Worm (Caenorhabditis elegans) whole organism, late embryonic: ENCODE results near the gene K08D9.10.

Experiments used
- C08G9.2 ChIP-seq: sonication (generic microtip); optimal IDR thresholded peaks from 2 replicates; lab custom pipeline; 2016; ENCODE audit warnings: mild to moderate bottlenecking, missing genetic modification characterization, moderate library complexity, missing compliant biosample characterization
- F13H6.1 ChIP-seq: sonication (generic microtip); optimal IDR thresholded peaks from 2 replicates; lab custom pipeline; 2016; ENCODE audit warnings: missing genetic modification characterization, missing compliant biosample characterization
- T23F11.4 ChIP-seq: fragments of 200-800 bp; sonication (Bioruptor generic); optimal IDR thresholded peaks from 2 replicates; lab custom pipeline; 2018; ENCODE audit warnings: mild to moderate bottlenecking, missing genetic modification characterization, missing compliant biosample characterization
- ama-1 ChIP-seq: fragments of 150-350 bp; optimal IDR thresholded peaks from 2 replicates; lab custom pipeline; 2014
- ceh-14 ChIP-seq: sonication (generic microtip); optimal IDR thresholded peaks from 2 replicates; lab custom pipeline; 2016; ENCODE audit warnings: missing genotype, missing genetic modification characterization, missing compliant biosample characterization
- ceh-18 ChIP-seq: sonication (generic microtip); optimal IDR thresholded peaks from 2 replicates; lab custom pipeline; 2016; ENCODE audit warnings: missing genetic modification characterization, missing compliant biosample characterization
- ceh-19 ChIP-seq: fragments of 200-800 bp; sonication (Bioruptor generic); optimal IDR thresholded peaks from 2 replicates; lab custom pipeline; 2018; ENCODE audit warnings: mild to moderate bottlenecking, missing genetic modification characterization, missing compliant biosample characterization
- ceh-2 ChIP-seq: sonication (generic microtip); optimal IDR thresholded peaks from 2 replicates; lab custom pipeline; 2016; ENCODE audit warnings: missing genotype, missing genetic modification characterization, missing compliant biosample characterization
- ceh-22 ChIP-seq: sonication (generic microtip); optimal IDR thresholded peaks from 2 replicates; lab custom pipeline; 2017; ENCODE audit warnings: missing biosample characterization, missing genetic modification characterization
- ceh-24 ChIP-seq: sonication (generic microtip); optimal IDR thresholded peaks from 2 replicates; lab custom pipeline; 2016; ENCODE audit warnings: mild to moderate bottlenecking, missing genetic modification characterization, missing compliant biosample characterization
- ceh-30 ChIP-seq: fragments of 150-350 bp; optimal IDR thresholded peaks from 2 replicates; lab custom pipeline; 2014; ENCODE audit warnings: missing biosample characterization, missing genetic modification characterization
- ceh-45 ChIP-seq: fragments of 200-800 bp; sonication (Bioruptor generic); IDR thresholded peaks from 2 replicates; pipeline ENCODE4 v1.3.6; 2022; ENCODE audit warnings: missing genetic modification reagents, missing genetic modification characterization, missing compliant biosample characterization
- ceh-6 ChIP-seq: fragments of 200-800 bp; sonication (Bioruptor generic); optimal IDR thresholded peaks from 2 replicates; lab custom pipeline; 2018; ENCODE audit warnings: mild to moderate bottlenecking, missing genetic modification characterization, missing compliant biosample characterization
- ceh-9 ChIP-seq: sonication (generic microtip); optimal IDR thresholded peaks from 2 replicates; lab custom pipeline; 2016; ENCODE audit warnings: mild to moderate bottlenecking, missing genetic modification characterization, inconsistent platforms, missing compliant biosample characterization
- che-1 ChIP-seq: sonication (generic microtip); optimal IDR thresholded peaks from 2 replicates; lab custom pipeline; 2016; ENCODE audit warnings: mild to moderate bottlenecking, missing genetic modification characterization, missing compliant biosample characterization
- ets-4 ChIP-seq: sonication (generic microtip); optimal IDR thresholded peaks from 2 replicates; lab custom pipeline; 2016; ENCODE audit warnings: missing genetic modification characterization, missing compliant biosample characterization
- eyg-1 ChIP-seq: sonication (generic microtip); optimal IDR thresholded peaks from 2 replicates; lab custom pipeline; 2016; ENCODE audit warnings: missing genotype, missing genetic modification characterization, missing compliant biosample characterization
- fkh-6 ChIP-seq: sonication (generic microtip); optimal IDR thresholded peaks from 2 replicates; lab custom pipeline; 2016; ENCODE audit warnings: missing genetic modification characterization, missing compliant biosample characterization
- gmeb-2 ChIP-seq: sonication (generic microtip); optimal IDR thresholded peaks from 2 replicates; lab custom pipeline; 2016; ENCODE audit warnings: missing genetic modification characterization, inconsistent platforms, missing compliant biosample characterization
- hlh-6 ChIP-seq: sonication (generic microtip); optimal IDR thresholded peaks from 2 replicates; lab custom pipeline; 2016; ENCODE audit warnings: missing genotype, missing genetic modification characterization, missing compliant biosample characterization
- hlh-8 ChIP-seq: sonication (generic microtip); optimal IDR thresholded peaks from 2 replicates; lab custom pipeline; 2016; ENCODE audit warnings: missing genotype, missing genetic modification characterization, missing compliant biosample characterization
- lin-11 ChIP-seq: fragments of 200-800 bp; sonication (Bioruptor generic); optimal IDR thresholded peaks from 2 replicates; lab custom pipeline; 2018; ENCODE audit warnings: mild to moderate bottlenecking, missing genetic modification characterization, missing compliant biosample characterization
- nhr-11 ChIP-seq: fragments of 150-350 bp; optimal IDR thresholded peaks from 2 replicates; lab custom pipeline; 2014; ENCODE audit warnings: missing biosample characterization, missing genetic modification characterization
- npax-4 ChIP-seq: sonication (generic microtip); optimal IDR thresholded peaks from 2 replicates; lab custom pipeline; 2016; ENCODE audit warnings: missing genetic modification characterization, missing compliant biosample characterization
- pag-3 ChIP-seq: sonication (generic microtip); optimal IDR thresholded peaks from 2 replicates; lab custom pipeline; 2016; ENCODE audit warnings: missing compliant biosample characterization, missing genetic modification characterization, borderline replicate concordance
- pat-9 ChIP-seq: fragments of 200-800 bp; sonication (Bioruptor generic); optimal IDR thresholded peaks from 2 replicates; lab custom pipeline; 2018; ENCODE audit warnings: mild to moderate bottlenecking, missing genetic modification characterization, moderate library complexity, missing compliant biosample characterization
- pha-4 ChIP-seq: fragments of 150-350 bp; optimal IDR thresholded peaks from 2 replicates; lab custom pipeline; 2018; ENCODE audit warnings: missing biosample characterization, missing genetic modification reagents, missing genetic modification characterization
- pqm-1 ChIP-seq: sonication (generic microtip); optimal IDR thresholded peaks from 2 replicates; lab custom pipeline; 2016; ENCODE audit warnings: missing genetic modification characterization, missing compliant biosample characterization
- pros-1 ChIP-seq: fragments of 150-350 bp; optimal IDR thresholded peaks from 2 replicates; lab custom pipeline; 2014; ENCODE audit warnings: missing biosample characterization, missing genetic modification reagents, missing genetic modification characterization
- rnt-1 ChIP-seq: sonication (generic microtip); optimal IDR thresholded peaks from 2 replicates; lab custom pipeline; 2016; ENCODE audit warnings: missing genetic modification characterization, missing compliant biosample characterization
- sox-4 ChIP-seq: sonication (generic microtip); optimal IDR thresholded peaks from 2 replicates; lab custom pipeline; 2017; ENCODE audit warnings: mild to moderate bottlenecking, missing genetic modification characterization, inconsistent platforms, missing compliant biosample characterization
- syd-9 ChIP-seq: sonication (generic microtip); optimal IDR thresholded peaks from 2 replicates; lab custom pipeline; 2016; ENCODE audit warnings: mild to moderate bottlenecking, missing genetic modification characterization, moderate library complexity, missing compliant biosample characterization
- tbx-2 ChIP-seq: sonication (generic microtip); optimal IDR thresholded peaks from 2 replicates; lab custom pipeline; 2016; ENCODE audit warnings: missing genetic modification characterization, missing compliant biosample characterization
- tbx-7 ChIP-seq: sonication (generic microtip); optimal IDR thresholded peaks from 2 replicates; lab custom pipeline; 2016; ENCODE audit warnings: missing genotype, missing genetic modification characterization, missing compliant biosample characterization
- unc-3 ChIP-seq, 2 experiments: fragments of 200-800 bp in 1 of 2; sonication (Bioruptor generic) in 1 of 2; sonication (generic microtip) in 1 of 2; conservative IDR thresholded peaks in 1 of 2; optimal IDR thresholded peaks in 1 of 2; 2 replicates each; pipeline versions ENCODE4 v1.3.6 to Lab custom; 2016 to 2022; ENCODE audit warnings: missing compliant biosample characterization in 2 of 2, missing genetic modification characterization in 2 of 2, missing genetic modification reagents in 1 of 2
- unc-55 ChIP-seq: sonication (generic microtip); optimal IDR thresholded peaks from 2 replicates; lab custom pipeline; 2017; ENCODE audit warnings: missing biosample characterization, missing genetic modification reagents, missing genetic modification characterization
- unc-86 ChIP-seq: sonication (generic microtip); optimal IDR thresholded peaks from 2 replicates; lab custom pipeline; 2016; ENCODE audit warnings: missing genetic modification characterization, missing compliant biosample characterization
- ztf-16 ChIP-seq: sonication (generic microtip); optimal IDR thresholded peaks from 2 replicates; lab custom pipeline; 2017; ENCODE audit warnings: missing genetic modification characterization, missing compliant biosample characterization

K08D9.10 gene

ce11 chrV:3236610-3237009 is 5.9 kb downstream of the K08D9.10 start, which contains the start of the genes K08D9.9 and str-16:
TSS of gene K08D9.9 (minus strand) at chrV:3236710.
TSS of gene str-16 (plus strand) at chrV:3236875.
- no peak for TF ChIP-seq ceh-19 (GFP tag; lab: Kevin White, UChicago)

- TF ChIP-seq che-1 (tag; lab: Kevin White, UChicago), result no peak
- no peak for TF ChIP-seq F13H6.1 (tag; lab: Kevin White, UChicago)
- no peak for TF ChIP-seq T23F11.4 (GFP tag; lab: Kevin White, UChicago)
- no peak for TF ChIP-seq npax-4 (tag; lab: Kevin White, UChicago)
- TF ChIP-seq rnt-1, result no peak
- no peak for TF ChIP-seq hlh-8 (tag; lab: Kevin White, UChicago)
- TF ChIP-seq ceh-45 (GFP tag; lab: Robert Waterston, UW), result no peak
- TF ChIP-seq ceh-6 (GFP tag; lab: Kevin White, UChicago), result no peak
- no peak for TF ChIP-seq pqm-1 (tag; lab: Kevin White, UChicago)
- TF ChIP-seq pat-9 (tag; lab: Kevin White, UChicago), result no peak
- TF ChIP-seq ztf-16 (tag; lab: Kevin White, UChicago), result no peak
- no peak for TF ChIP-seq C08G9.2
- no peak for TF ChIP-seq ama-1 (lab: Kevin White, UChicago)
- TF ChIP-seq ceh-30 (tag; lab: Kevin White, UChicago), result no peak
Measured at ce11 chrV:3241175-3241574, 10.5 kb downstream of the K08D9.10 start, which contains the start of gene srj-11. TSS of gene srj-11 (plus strand) at chrV:3241424.

- no peak for TF ChIP-seq ceh-24 (tag; lab: Kevin White, UChicago)
- TF ChIP-seq pqm-1 (tag; lab: Kevin White, UChicago), result no peak
- no peak for TF ChIP-seq tbx-7 (tag; lab: Kevin White, UChicago)
- no peak for TF ChIP-seq unc-3 (GFP tag; conservative IDR thresholded peaks at IDR 0.05; lab: Robert Waterston, UW)
- no peak for TF ChIP-seq unc-3 (tag; optimal IDR thresholded peaks at IDR 0.05; lab: Kevin White, UChicago)
- TF ChIP-seq tbx-2, result no peak
- no peak for TF ChIP-seq eyg-1
- no peak for TF ChIP-seq pha-4 (tag; lab: Kevin White, UChicago)
- no peak for TF ChIP-seq gmeb-2
- no peak for TF ChIP-seq F13H6.1 (tag; lab: Kevin White, UChicago)
- TF ChIP-seq sox-4, result no peak
Measured at ce11 chrV:3242984-3243383, 12.3 kb downstream of the K08D9.10 start, which contains the start of gene gst-23. TSS of gene gst-23 (plus strand) at chrV:3243284.

- no peak for TF ChIP-seq lin-11 (tag; lab: Kevin White, UChicago)
- TF ChIP-seq ceh-9 (tag; lab: Kevin White, UChicago), result no peak
- no peak for TF ChIP-seq che-1 (tag; lab: Kevin White, UChicago)
- TF ChIP-seq tbx-2, result no peak
- TF ChIP-seq ceh-2 (tag; lab: Kevin White, UChicago), result no peak
- no peak for TF ChIP-seq nhr-11 (tag; lab: Kevin White, UChicago)
- no peak for TF ChIP-seq syd-9 (tag; lab: Kevin White, UChicago)
- TF ChIP-seq pag-3 (tag; lab: Kevin White, UChicago), result no peak
- no peak for TF ChIP-seq ceh-24 (tag; lab: Kevin White, UChicago)
- TF ChIP-seq F13H6.1 (tag; lab: Kevin White, UChicago), result no peak
Measured at ce11 chrV:3244703-3245102, 14.0 kb downstream of the K08D9.10 start, which contains the start of gene srj-7. TSS of gene srj-7 (plus strand) at chrV:3245003.

- no peak for TF ChIP-seq unc-55 (GFP tag; lab: Kevin White, UChicago)
- TF ChIP-seq ceh-19 (GFP tag; lab: Kevin White, UChicago), result no peak
- TF ChIP-seq che-1 (tag; lab: Kevin White, UChicago), result no peak
- TF ChIP-seq nhr-11 (tag; lab: Kevin White, UChicago), result no peak
- TF ChIP-seq pros-1 (tag; lab: Kevin White, UChicago), result no peak
- TF ChIP-seq ets-4 (tag; lab: Kevin White, UChicago), result no peak
- no peak for TF ChIP-seq ceh-22 (tag; lab: Kevin White, UChicago)
- TF ChIP-seq unc-86, result no peak
- TF ChIP-seq F13H6.1 (tag; lab: Kevin White, UChicago), result no peak
- TF ChIP-seq fkh-6 (tag; lab: Kevin White, UChicago), result no peak
- no peak for TF ChIP-seq hlh-6
- no peak for TF ChIP-seq ceh-14 (tag; lab: Kevin White, UChicago)
- TF ChIP-seq eyg-1, result no peak
- TF ChIP-seq ceh-18 (tag; lab: Kevin White, UChicago), result no peak
Measured at ce11 chrV:3247515-3247914, 16.8 kb downstream of the K08D9.10 start, which contains the start of gene srj-8. TSS of gene srj-8 (plus strand) at chrV:3247815.
